Worm (Caenorhabditis elegans) whole organism, early embryonic: ENCODE measurements around the gene srd-31.

Experiments used
- B0310.2 ChIP-seq: sonication (generic microtip); optimal IDR thresholded peaks from 2 replicates; lab custom pipeline; 2016; ENCODE audit warnings: mild to moderate bottlenecking, missing genetic modification characterization, missing compliant biosample characterization
- F13C5.2 ChIP-seq: sonication (generic microtip); optimal IDR thresholded peaks from 2 replicates; lab custom pipeline; 2017; ENCODE audit warnings: mild to moderate bottlenecking, missing genetic modification characterization, inconsistent platforms, missing compliant biosample characterization
- aly-1 ChIP-seq: sonication (generic microtip); optimal IDR thresholded peaks from 2 replicates; lab custom pipeline; 2016; ENCODE audit warnings: missing genetic modification characterization, missing compliant biosample characterization
- ama-1 ChIP-seq: fragments of 150-350 bp; optimal IDR thresholded peaks from 2 replicates; lab custom pipeline; 2014
- ceh-13 ChIP-seq: fragments of 200-800 bp; sonication (Bioruptor generic); optimal IDR thresholded peaks from 2 replicates; lab custom pipeline; 2018; ENCODE audit warnings: mild to moderate bottlenecking, missing genetic modification characterization, missing compliant biosample characterization
- ceh-36 ChIP-seq: sonication (generic microtip); optimal IDR thresholded peaks from 2 replicates; lab custom pipeline; 2016; ENCODE audit warnings: missing genetic modification characterization, inconsistent platforms, missing compliant biosample characterization
- ets-7 ChIP-seq: sonication (generic microtip); optimal IDR thresholded peaks from 2 replicates; lab custom pipeline; 2016; ENCODE audit warnings: missing genotype, missing genetic modification characterization, missing compliant biosample characterization
- flt-1 ChIP-seq: fragments of 200-800 bp; sonication (Bioruptor generic); IDR thresholded peaks from 2 replicates; pipeline ENCODE4 v1.3.6; 2022; ENCODE audit warnings: missing genetic modification characterization, missing compliant biosample characterization
- hmbx-1 ChIP-seq: sonication (generic microtip); optimal IDR thresholded peaks from 2 replicates; lab custom pipeline; 2016; ENCODE audit warnings: mild to moderate bottlenecking, missing genetic modification characterization, missing compliant biosample characterization
- hmg-4 ChIP-seq: fragments of 200-800 bp; sonication (Bioruptor generic); optimal IDR thresholded peaks from 2 replicates; lab custom pipeline; 2018; ENCODE audit warnings: mild to moderate bottlenecking, missing genetic modification characterization, missing compliant biosample characterization
- hnd-1 ChIP-seq: sonication (generic microtip); optimal IDR thresholded peaks from 2 replicates; lab custom pipeline; 2016; ENCODE audit warnings: missing genetic modification characterization, missing compliant biosample characterization
- pes-1 ChIP-seq: fragments of 200-800 bp; sonication (Bioruptor generic); IDR thresholded peaks from 2 replicates; pipeline ENCODE4 v1.3.6; 2022; ENCODE audit warnings: missing genetic modification reagents, missing genetic modification characterization, missing compliant biosample characterization
- scrt-1 ChIP-seq: fragments of 200-800 bp; sonication (Bioruptor generic); IDR thresholded peaks from 2 replicates; pipeline ENCODE4 v1.3.6; 2022; ENCODE audit warnings: missing genetic modification characterization, missing compliant biosample characterization
- sea-1 ChIP-seq: fragments of 200-800 bp; sonication (Bioruptor generic); conservative IDR thresholded peaks from 2 replicates; pipeline ENCODE4 v1.3.6; 2022; ENCODE audit warnings: missing genetic modification characterization, missing compliant biosample characterization
- tbx-11 ChIP-seq: fragments of 200-800 bp; sonication (Bioruptor generic); IDR thresholded peaks from 2 replicates; pipeline ENCODE4 v1.3.6; 2022; ENCODE audit warnings: missing genetic modification characterization, missing compliant biosample characterization
- tbx-37 ChIP-seq: fragments of 200-800 bp; sonication (Bioruptor generic); conservative IDR thresholded peaks from 2 replicates; pipeline ENCODE4 v1.3.6; 2022; ENCODE audit warnings: missing genetic modification reagents, missing genetic modification characterization, missing compliant biosample characterization
- tra-4 ChIP-seq: sonication (generic microtip); optimal IDR thresholded peaks from 2 replicates; lab custom pipeline; 2017; ENCODE audit warnings: missing genetic modification characterization, missing compliant biosample characterization

The srd-31 gene

DNA sequence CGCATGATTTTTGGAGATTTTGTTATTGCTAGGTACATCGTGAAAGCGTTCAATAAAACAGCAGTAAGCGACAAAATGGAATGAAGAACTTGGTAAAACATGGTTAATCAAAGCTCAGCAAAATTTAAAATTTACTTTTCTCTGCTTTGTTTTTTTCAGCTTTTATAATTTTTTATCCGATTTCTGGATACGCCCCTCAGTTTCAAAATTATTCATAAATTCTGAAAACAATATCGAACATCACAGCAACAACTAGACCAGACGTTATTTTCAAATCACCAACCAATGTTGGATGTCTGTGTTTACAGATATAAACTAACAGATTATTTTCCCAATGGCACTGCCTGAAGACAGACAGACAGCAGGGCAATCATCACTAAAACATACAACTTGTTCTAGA is at the start of gene srd-31:
Gene srd-31 (minus strand): TSS at position 101 of the 400 bp plus-strand sequence.
- no peak for TF ChIP-seq hnd-1 (tag; lab: Kevin White, UChicago)
- no peak for TF ChIP-seq F13C5.2 (tag; lab: Kevin White, UChicago)
- no peak for TF ChIP-seq ama-1

DNA sequence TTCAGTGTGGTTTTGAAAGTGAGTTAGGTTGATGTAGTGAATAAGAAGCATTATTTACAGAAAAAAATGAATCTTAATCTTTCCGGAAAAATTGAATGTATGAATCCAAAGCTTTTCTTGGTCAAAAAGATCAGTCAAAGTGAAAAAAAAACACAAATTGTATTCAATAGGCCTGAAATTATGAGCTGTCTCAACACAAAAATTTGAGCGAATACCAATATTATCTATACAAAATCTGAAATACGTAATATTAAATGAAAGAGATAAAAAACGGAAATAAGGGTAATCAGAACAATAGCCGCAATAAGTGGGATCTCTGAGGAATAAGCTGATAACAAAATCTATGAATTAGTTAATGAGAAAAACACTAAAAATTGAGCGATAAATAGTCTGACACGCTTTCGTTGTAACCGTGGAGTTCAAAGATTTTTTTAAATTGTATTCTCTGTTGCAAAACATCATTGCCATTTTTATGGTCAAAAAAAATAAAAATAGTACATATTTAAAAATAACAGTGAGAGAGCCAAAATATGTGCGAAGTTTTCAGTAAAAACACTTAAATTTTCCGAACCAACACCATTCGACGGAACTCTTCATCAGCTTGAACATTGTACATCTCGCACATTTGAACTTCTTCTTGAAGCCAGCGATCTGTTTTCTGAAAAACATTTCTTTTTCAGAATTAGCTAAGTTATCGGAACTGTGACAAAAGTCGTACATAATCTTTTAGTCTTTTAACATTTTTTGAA is 49.5 kb upstream of the srd-31 start, which contains the start of gene sre-11:
Gene sre-11 (minus strand): TSS at position 51 of the 749 bp plus-strand sequence.
- TF ChIP-seq tbx-11 (GFP tag; lab: Robert Waterston, UW): no peak
- TF ChIP-seq F13C5.2 (tag; lab: Kevin White, UChicago): no peak
- no peak for TF ChIP-seq flt-1
- no peak for TF ChIP-seq hnd-1 (tag; lab: Kevin White, UChicago)
- TF ChIP-seq hmg-4 (GFP tag; lab: Kevin White, UChicago): no peak
- no peak for TF ChIP-seq B0310.2
- TF ChIP-seq ets-7 (tag; lab: Kevin White, UChicago): no peak
- no peak for TF ChIP-seq ceh-13 (GFP tag; lab: Kevin White, UChicago)
- TF ChIP-seq pes-1 (GFP tag; lab: Robert Waterston, UW): no peak
- no peak for TF ChIP-seq ceh-36
- TF ChIP-seq ama-1: no peak
- no peak for TF ChIP-seq tra-4 (tag; lab: Kevin White, UChicago)
- no peak for TF ChIP-seq aly-1
- no peak for TF ChIP-seq scrt-1
- TF ChIP-seq sea-1 (GFP tag; lab: Robert Waterston, UW): no peak
- TF ChIP-seq hmbx-1 (tag; lab: Kevin White, UChicago): no peak
- TF ChIP-seq tbx-37: no peak

DNA sequence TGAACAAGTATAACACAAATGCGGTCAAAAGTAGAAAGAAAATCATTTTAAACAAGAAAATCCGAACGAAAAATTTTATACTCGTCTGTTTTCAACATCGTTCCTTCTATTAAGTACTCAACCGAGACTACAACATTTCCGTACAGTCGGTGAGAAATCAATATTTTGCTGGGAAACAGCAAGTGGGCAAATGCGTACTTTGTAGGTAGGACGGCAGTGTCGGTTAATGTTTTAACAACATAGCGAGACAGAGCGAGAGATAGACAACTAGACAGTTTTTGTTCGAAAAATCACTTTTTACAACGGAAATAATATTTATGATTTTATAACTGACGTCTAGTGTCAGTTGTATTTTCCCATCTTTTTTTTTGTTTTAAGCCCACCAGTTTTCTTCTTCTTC is 46.8 kb upstream of the srd-31 start, which contains the start of gene cyp-33A1:
Gene cyp-33A1 (minus strand): TSS at position 72 of the 400 bp plus-strand sequence.
- TF ChIP-seq sea-1 (GFP tag; lab: Robert Waterston, UW) (no peak), ets-7 (tag; lab: Kevin White, UChicago) (no peak), tra-4 (tag; lab: Kevin White, UChicago) (no peak), tbx-11 (GFP tag; lab: Robert Waterston, UW) (no peak), scrt-1 (no peak), ceh-36 (no peak), pes-1 (GFP tag; lab: Robert Waterston, UW) (no peak), tbx-37 (no peak)

DNA sequence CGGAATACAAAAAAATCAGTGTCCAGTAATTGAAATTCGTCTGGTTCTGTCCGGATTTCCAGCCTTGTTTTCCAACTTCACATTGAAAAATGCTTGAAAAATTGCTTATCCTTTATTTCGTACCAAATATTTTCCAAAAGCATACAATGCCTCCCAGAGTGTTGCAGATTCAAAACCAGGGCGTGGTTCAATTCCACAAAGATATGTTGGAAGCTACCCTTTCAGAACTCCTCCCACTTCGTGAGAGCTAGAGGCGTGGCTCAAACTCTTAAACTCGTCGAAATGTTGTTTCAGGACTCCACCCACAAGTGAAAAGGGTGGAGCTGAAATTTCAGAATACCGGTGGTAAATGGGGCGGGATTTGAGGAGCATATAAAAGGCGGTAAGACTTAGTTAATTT is 41.3 kb upstream of the srd-31 start, which contains the start of gene C12D5.3:
Gene C12D5.3 (plus strand): TSS at position 301 of the 400 bp plus-strand sequence.
- no peak for TF ChIP-seq hmg-4 (GFP tag; lab: Kevin White, UChicago)
- no peak for TF ChIP-seq hmbx-1 (tag; lab: Kevin White, UChicago)
- no peak for TF ChIP-seq hnd-1 (tag; lab: Kevin White, UChicago)
- no peak for TF ChIP-seq ama-1
- TF ChIP-seq tbx-11 (GFP tag; lab: Robert Waterston, UW): no peak
- TF ChIP-seq ceh-36: no peak
- no peak for TF ChIP-seq ceh-13 (GFP tag; lab: Kevin White, UChicago)
- no peak for TF ChIP-seq ets-7 (tag; lab: Kevin White, UChicago)
- no peak for TF ChIP-seq aly-1
- TF ChIP-seq tbx-37: no peak
- no peak for TF ChIP-seq sea-1 (GFP tag; lab: Robert Waterston, UW)
- no peak for TF ChIP-seq tra-4 (tag; lab: Kevin White, UChicago)

DNA sequence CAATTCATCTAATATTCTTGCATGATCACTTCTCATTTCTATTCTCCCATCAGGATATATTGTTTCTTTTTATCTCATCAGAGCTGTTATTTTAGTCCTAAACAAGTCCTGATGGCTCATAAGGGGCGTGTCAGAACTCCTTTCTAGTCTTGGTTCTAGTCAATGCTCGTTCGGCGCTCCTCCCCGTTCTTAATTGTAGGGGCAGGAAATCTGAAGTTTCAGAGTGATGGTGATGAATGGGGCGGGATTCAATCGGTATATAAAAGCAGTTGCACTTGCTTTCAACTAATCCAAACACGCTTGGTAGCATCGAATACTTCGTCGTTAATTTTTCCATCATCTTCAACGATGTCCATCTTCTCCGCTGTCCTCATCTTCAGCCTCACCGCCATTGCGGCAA is 37.7 kb upstream of the srd-31 start, which contains the start of gene C12D5.4:
Gene C12D5.4 (plus strand): TSS at position 301 of the 400 bp plus-strand sequence.
- TF ChIP-seq pes-1 (GFP tag; lab: Robert Waterston, UW) (no peak), flt-1 (no peak), scrt-1 (no peak), tbx-37 (no peak), aly-1 (no peak), hmbx-1 (tag; lab: Kevin White, UChicago) (no peak), hmg-4 (GFP tag; lab: Kevin White, UChicago) (no peak)

DNA sequence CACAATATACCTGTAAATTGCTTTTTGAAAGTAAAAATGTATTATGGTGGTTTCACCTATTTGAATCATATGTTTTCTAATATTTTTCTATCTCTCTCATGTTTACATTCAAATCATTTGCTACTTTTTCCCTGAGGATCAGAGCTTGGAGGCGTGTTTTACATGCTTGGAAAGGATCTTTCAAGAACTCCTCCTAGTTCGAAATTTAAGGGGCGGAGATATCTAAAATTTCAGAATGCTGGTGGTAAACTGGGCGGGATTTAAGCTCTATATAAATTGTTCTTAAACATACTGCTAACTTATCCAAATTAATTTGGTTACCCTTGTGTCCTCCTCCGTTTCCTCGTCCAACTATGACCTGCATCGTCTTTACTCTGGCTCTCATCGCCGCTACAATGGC is 33.4 kb upstream of the srd-31 start, which contains the start of gene C12D5.5:
Gene C12D5.5 (plus strand): TSS at position 301 of the 400 bp plus-strand sequence.
- TF ChIP-seq pes-1 (GFP tag; lab: Robert Waterston, UW) (no peak), hnd-1 (tag; lab: Kevin White, UChicago) (no peak), sea-1 (GFP tag; lab: Robert Waterston, UW) (no peak), tra-4 (tag; lab: Kevin White, UChicago) (no peak), ceh-13 (GFP tag; lab: Kevin White, UChicago) (no peak), hmg-4 (GFP tag; lab: Kevin White, UChicago) (no peak), ceh-36 (no peak), tbx-11 (GFP tag; lab: Robert Waterston, UW) (no peak), ama-1 (no peak), flt-1 (no peak), ets-7 (tag; lab: Kevin White, UChicago) (no peak), tbx-37 (no peak), hmbx-1 (tag; lab: Kevin White, UChicago) (no peak), F13C5.2 (tag; lab: Kevin White, UChicago) (no peak), aly-1 (no peak), B0310.2 (no peak), scrt-1 (no peak)

DNA sequence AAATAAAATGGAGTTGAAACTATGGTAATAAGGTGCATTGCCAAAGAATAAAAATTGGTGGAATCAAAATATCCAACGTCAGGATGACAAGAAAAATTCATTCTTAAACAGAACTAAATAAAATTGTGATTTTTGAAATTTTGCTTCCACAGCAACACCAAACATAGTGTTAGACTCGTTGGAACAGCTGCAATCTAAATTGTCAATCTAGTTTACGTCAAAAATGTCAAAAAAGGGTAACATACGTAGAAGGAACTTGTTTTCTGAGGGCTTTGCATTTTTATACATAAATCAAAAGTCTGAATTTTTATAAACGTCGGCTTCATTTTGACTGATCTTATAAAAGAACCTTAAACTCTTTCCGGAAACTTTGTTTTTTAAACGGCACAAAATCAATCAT is 19.0 kb upstream of the srd-31 start, which contains the start of gene srh-200:
Gene srh-200 (minus strand): TSS at position 101 of the 400 bp plus-strand sequence.
- no peak for TF ChIP-seq B0310.2
- TF ChIP-seq ceh-13 (GFP tag; lab: Kevin White, UChicago): no peak
- TF ChIP-seq flt-1: no peak
- no peak for TF ChIP-seq scrt-1
- no peak for TF ChIP-seq ama-1
- TF ChIP-seq aly-1: no peak
- no peak for TF ChIP-seq hnd-1 (tag; lab: Kevin White, UChicago)
- TF ChIP-seq sea-1 (GFP tag; lab: Robert Waterston, UW): no peak
- TF ChIP-seq hmg-4 (GFP tag; lab: Kevin White, UChicago): no peak
- TF ChIP-seq ets-7 (tag; lab: Kevin White, UChicago): no peak
- no peak for TF ChIP-seq F13C5.2 (tag; lab: Kevin White, UChicago)
- TF ChIP-seq tbx-11 (GFP tag; lab: Robert Waterston, UW): no peak
- no peak for TF ChIP-seq tbx-37
- no peak for TF ChIP-seq hmbx-1 (tag; lab: Kevin White, UChicago)
- no peak for TF ChIP-seq ceh-36
- no peak for TF ChIP-seq tra-4 (tag; lab: Kevin White, UChicago)
- TF ChIP-seq pes-1 (GFP tag; lab: Robert Waterston, UW): no peak
